Fruit fly (Drosophila melanogaster) whole organism, pupa: ENCODE results near the gene Scp2.

ENCODE experiments used
- CG17806 ChIP-seq: fragments of 200-800 bp; sonication (Bioruptor generic); optimal IDR thresholded peaks from 2 replicates; lab custom pipeline; 2018; ENCODE audit warnings: missing biosample characterization, mild to moderate bottlenecking, missing genetic modification characterization, moderate library complexity
- CG9948 ChIP-seq: fragments of 200-800 bp; sonication (Bioruptor generic); optimal IDR thresholded peaks from 2 replicates; lab custom pipeline; 2018; ENCODE audit warnings: missing biosample characterization, mild to moderate bottlenecking, missing genetic modification characterization, moderate library complexity
- Ets98B ChIP-seq: fragments of 200-800 bp; sonication (Bioruptor generic); IDR thresholded peaks from 2 replicates; pipeline ENCODE4 v1.3.6; 2022; ENCODE audit warnings: missing biosample characterization, missing genetic modification characterization
- Pif1A ChIP-seq: fragments of 200-800 bp; sonication (Bioruptor generic); optimal IDR thresholded peaks from 3 replicates; lab custom pipeline; 2016; ENCODE audit warnings: missing biosample characterization, missing genetic modification characterization
- Snoo ChIP-seq: fragments of 200-800 bp; sonication (Bioruptor generic); optimal IDR thresholded peaks from 3 replicates; lab custom pipeline; 2017; ENCODE audit warnings: missing biosample characterization, mild to moderate bottlenecking, missing genetic modification characterization, inconsistent platforms

DNA sequence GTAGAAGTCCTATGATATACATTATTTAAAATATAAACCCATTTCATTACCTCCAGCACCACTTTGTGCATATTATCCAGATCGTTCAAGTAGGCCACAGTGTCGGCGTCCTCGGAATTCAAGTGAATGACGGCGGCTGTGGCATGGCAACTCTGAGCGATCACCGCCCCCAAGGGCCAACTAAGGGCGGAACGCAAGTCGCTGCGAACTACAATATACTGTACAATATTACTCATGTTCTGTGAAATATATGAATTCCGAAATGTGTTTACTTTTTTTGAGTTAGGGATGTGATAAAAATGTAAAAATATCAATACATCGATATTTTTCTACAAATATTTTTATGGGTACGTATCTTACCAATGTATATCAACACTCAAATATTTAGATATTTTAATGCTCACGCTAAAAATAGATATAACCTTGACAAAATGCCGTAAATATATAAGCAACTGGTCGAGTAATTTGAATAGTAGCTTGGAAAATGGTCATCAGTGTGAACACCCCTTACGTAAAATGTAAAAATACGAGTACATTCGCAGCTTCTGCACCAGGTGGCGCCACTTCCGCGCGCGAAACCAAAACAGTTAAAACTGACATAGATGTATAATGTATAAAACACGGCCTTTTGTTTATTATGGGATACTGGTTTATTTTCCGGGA lies 9.8 kb downstream of the Scp2 start, which contains the start of gene CG14903:
- TF ChIP-seq Ets98B (GFP tag; lab: Robert Waterston, UW) (no peak), Snoo (tag; lab: Kevin White, UChicago) (no peak), Pif1A (GFP tag; lab: Kevin White, UChicago) (no peak), CG17806 (no peak), CG9948 (tag; lab: Kevin White, UChicago) (no peak)
